Fruit fly (Drosophila melanogaster) S2 (cell line): Measurements from ENCODE around the gene CG4617.

Experiments used
- CG8478 ChIP-seq: fragments of >200 bp; optimal IDR thresholded peaks from 2 replicates; lab custom pipeline; 2018
- CTCF ChIP-seq, 2 experiments: fragments of >200 bp; optimal IDR thresholded peaks; 2 replicates each; lab custom pipeline; 2018

DNA sequence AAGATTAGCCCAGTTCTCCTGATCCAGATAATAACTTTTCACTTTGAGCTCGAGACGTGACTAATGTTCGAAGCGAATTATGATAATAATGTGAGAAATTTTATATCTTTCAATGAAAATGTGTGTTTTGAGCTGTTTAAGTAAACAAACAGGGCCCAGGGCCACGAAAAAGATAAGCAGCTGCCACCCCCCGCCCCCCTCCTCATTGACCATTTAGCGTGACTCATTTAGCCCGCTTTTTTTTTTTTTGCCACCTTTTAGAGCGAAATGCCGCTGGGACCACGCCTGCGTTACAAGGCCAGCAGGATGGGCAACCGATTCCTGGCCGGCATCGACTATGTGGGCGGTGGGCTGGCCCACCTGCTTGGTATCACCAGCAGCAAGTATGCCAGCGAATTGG lies 1.2 kb upstream of the CG4617 start:
- TF ChIP-seq CG8478 (lab: Kevin White, UChicago) = no peak
- TF ChIP-seq CTCF (optimal IDR thresholded peaks at IDR 0.05; lab: Kevin White, UChicago) = no peak
